Worm (Caenorhabditis elegans): Measurements from ENCODE around the gene C13A2.5.

C13A2.5 gene

ce11 chrV:7279090-7279489, 3.5 kb downstream of the C13A2.5 start, which contains the start of gene C13A2.4:
C13A2.4 (plus strand) TSS chrV:7279390.
- TF ChIP-seq ztf-1 (GFP tag; conservative IDR thresholded peaks at IDR 0.05) (no peak), crh-2 (tag; optimal IDR thresholded peaks at IDR 0.05) (no peak), peb-1 (tag; optimal IDR thresholded peaks at IDR 0.05) (no peak), lsy-2 (tag; optimal IDR thresholded peaks at IDR 0.05) (no peak)

DNA sequence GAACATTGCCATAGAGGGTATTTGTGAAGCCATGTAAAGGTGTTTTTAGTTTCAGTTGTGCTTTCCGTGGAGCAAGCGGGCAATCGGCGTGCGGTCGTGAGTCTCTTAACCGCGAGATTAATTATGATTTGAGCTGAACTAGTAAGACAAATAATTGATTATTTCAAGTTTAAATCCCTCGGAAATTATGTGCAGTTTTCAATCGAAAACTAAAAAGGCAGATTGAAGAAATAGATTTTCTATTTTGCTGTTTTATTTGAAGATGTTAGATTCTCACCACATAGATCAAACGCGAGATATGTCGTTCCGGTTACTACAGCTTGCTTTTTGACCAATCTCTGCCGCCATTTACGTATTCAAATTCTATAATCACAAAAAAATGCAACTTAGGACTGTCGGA, 6.4 kb downstream of the C13A2.5 start, which contains the start of gene C13A2.3:
Gene C13A2.3 (plus strand): TSS at position 301 of the 400 bp plus-strand sequence.
- no peak for TF ChIP-seq mbf-1 (tag; optimal IDR thresholded peaks at IDR 0.05)
- no peak for TF ChIP-seq unc-39 (tag; optimal IDR thresholded peaks at IDR 0.05)

ce11 chrV:7288699-7289098, 13.1 kb downstream of the C13A2.5 start, which contains the start of gene C13A2.1:
C13A2.1 (plus strand) TSS chrV:7288999.
- TF ChIP-seq F13H6.1 (tag; optimal IDR thresholded peaks at IDR 0.05), result no peak
- peak; percentile 6 for TF ChIP-seq elt-1 (tag; optimal IDR thresholded peaks at IDR 0.05)
- no peak for TF ChIP-seq blmp-1 (tag; optimal IDR thresholded peaks at IDR 0.05; ENCODE audit: insufficient read depth)
- no peak for TF ChIP-seq ztf-4 (tag; optimal IDR thresholded peaks at IDR 0.05)
- no peak for TF ChIP-seq nhr-25 (tag; optimal IDR thresholded peaks at IDR 0.05)

ce11 chrV:7295270-7295669, 19.7 kb downstream of the C13A2.5 start, which contains the start of gene F07G11.4:
F07G11.4 (minus strand) TSS chrV:7295370.
- TF ChIP-seq ZK546.5 (tag; optimal IDR thresholded peaks at IDR 0.05) (no peak), nhr-21 (tag; optimal IDR thresholded peaks at IDR 0.05) (no peak), F13H6.1 (tag; optimal IDR thresholded peaks at IDR 0.05) (no peak), ztf-4 (tag; optimal IDR thresholded peaks at IDR 0.05) (no peak), mdl-1 (tag; optimal IDR thresholded peaks at IDR 0.05) (no peak), C34F6.9 (tag; optimal IDR thresholded peaks at IDR 0.05) (no peak), lin-39 (tag; optimal IDR thresholded peaks at IDR 0.05) (no peak), gmeb-1 (tag; optimal IDR thresholded peaks at IDR 0.05) (no peak), lin-13 (GFP tag; optimal IDR thresholded peaks at IDR 0.05) (no peak), ztf-11 (tag; optimal IDR thresholded peaks at IDR 0.05) (no peak), egl-27 (tag; optimal IDR thresholded peaks at IDR 0.05) (no peak), nhr-6 (tag; optimal IDR thresholded peaks at IDR 0.05) (no peak), ceh-82 (tag; optimal IDR thresholded peaks at IDR 0.05) (no peak), mbf-1 (tag; optimal IDR thresholded peaks at IDR 0.05) (no peak), Y55F3AM.14 (GFP tag; optimal IDR thresholded peaks at IDR 0.05) (no peak), unc-62 (GFP tag; optimal IDR thresholded peaks at IDR 0.05) (no peak), nhr-77 (tag; optimal IDR thresholded peaks at IDR 0.05) (no peak), lsy-2 (tag; optimal IDR thresholded peaks at IDR 0.05) (no peak)

ce11 chrV:7297263-7297662, 21.7 kb downstream of the C13A2.5 start, which contains the start of gene srj-32:
srj-32 (minus strand) TSS chrV:7297363.
- TF ChIP-seq mbf-1 (tag; optimal IDR thresholded peaks at IDR 0.05) (no peak), nhr-21 (tag; optimal IDR thresholded peaks at IDR 0.05) (no peak), elt-1 (tag; optimal IDR thresholded peaks at IDR 0.05) (no peak), sma-9 (GFP tag; optimal IDR thresholded peaks at IDR 0.05) (no peak), sma-9 (tag; optimal IDR thresholded peaks at IDR 0.05) (no peak), fos-1 (tag; optimal IDR thresholded peaks at IDR 0.05) (no peak), lin-13 (GFP tag; optimal IDR thresholded peaks at IDR 0.05) (no peak), F13H6.1 (tag; optimal IDR thresholded peaks at IDR 0.05) (no peak), Y55F3AM.14 (GFP tag; optimal IDR thresholded peaks at IDR 0.05) (no peak), peb-1 (tag; optimal IDR thresholded peaks at IDR 0.05) (no peak), nhr-237 (tag; optimal IDR thresholded peaks at IDR 0.05) (no peak), nhr-25 (tag; optimal IDR thresholded peaks at IDR 0.05) (no peak), nhr-11 (tag; optimal IDR thresholded peaks at IDR 0.05) (no peak), nhr-77 (tag; optimal IDR thresholded peaks at IDR 0.05) (no peak), sem-4 (tag; optimal IDR thresholded peaks at IDR 0.05) (no peak)

DNA sequence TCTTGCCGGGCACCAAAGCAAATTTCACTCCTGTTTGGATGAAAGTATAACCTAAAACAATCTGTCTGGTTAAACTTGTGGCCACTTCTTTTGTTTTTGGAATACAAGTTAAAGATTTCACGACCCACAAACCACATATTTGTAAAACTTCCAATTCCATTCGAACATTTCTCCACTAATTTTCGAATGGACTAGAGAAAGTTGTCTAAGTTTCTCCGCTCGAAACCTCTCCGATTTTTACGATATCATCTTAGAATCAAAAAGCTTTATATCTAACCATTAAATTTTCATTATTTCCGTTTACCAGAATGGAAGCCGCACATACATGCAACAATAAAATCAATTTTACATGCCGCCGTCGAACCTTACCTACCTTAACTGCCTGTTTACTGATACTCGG, 22.9 kb downstream of the C13A2.5 start, which contains the start of gene F07G11.3:
Gene F07G11.3 (plus strand): TSS at position 301 of the 400 bp plus-strand sequence.
- no peak for TF ChIP-seq mbf-1 (tag; optimal IDR thresholded peaks at IDR 0.05)
- TF ChIP-seq F13H6.1 (tag; optimal IDR thresholded peaks at IDR 0.05), result no peak
- no peak for TF ChIP-seq lsy-2 (tag; optimal IDR thresholded peaks at IDR 0.05)
- no peak for TF ChIP-seq egl-27 (tag; optimal IDR thresholded peaks at IDR 0.05)
- no peak for TF ChIP-seq C34F6.9 (tag; optimal IDR thresholded peaks at IDR 0.05)
- no peak for TF ChIP-seq dmd-4 (tag; optimal IDR thresholded peaks at IDR 0.05)
- no peak for TF ChIP-seq unc-39 (tag; optimal IDR thresholded peaks at IDR 0.05)
- no peak for TF ChIP-seq sma-9 (GFP tag; optimal IDR thresholded peaks at IDR 0.05)
- TF ChIP-seq sma-9 (tag; optimal IDR thresholded peaks at IDR 0.05), result no peak
- no peak for TF ChIP-seq unc-62 (GFP tag; optimal IDR thresholded peaks at IDR 0.05)
- no peak for TF ChIP-seq ceh-16 (tag; optimal IDR thresholded peaks at IDR 0.05)
- no peak for TF ChIP-seq ztf-11 (tag; optimal IDR thresholded peaks at IDR 0.05)
- no peak for TF ChIP-seq ceh-82 (tag; optimal IDR thresholded peaks at IDR 0.05)
- no peak for TF ChIP-seq peb-1 (tag; optimal IDR thresholded peaks at IDR 0.05)
- TF ChIP-seq elt-3 (tag; optimal IDR thresholded peaks at IDR 0.05), result no peak
- TF ChIP-seq nhr-11 (tag; optimal IDR thresholded peaks at IDR 0.05), result no peak
- no peak for TF ChIP-seq nhr-23 (tag; optimal IDR thresholded peaks at IDR 0.05)
